Worm (Caenorhabditis elegans) whole organism, L1 larva: ENCODE data around the gene F35F10.14.

ENCODE experiments used
- C04F5.9 ChIP-seq: sonication (generic microtip); optimal IDR thresholded peaks from 2 replicates; lab custom pipeline; 2016; ENCODE audit warnings: missing genetic modification characterization, missing compliant biosample characterization
- ceh-8 ChIP-seq: fragments of 200-800 bp; sonication (Bioruptor generic); optimal IDR thresholded peaks from 2 replicates; lab custom pipeline; 2018; ENCODE audit warnings: mild to moderate bottlenecking, missing genetic modification characterization, moderate library complexity, missing compliant biosample characterization
- dpl-1 ChIP-seq, 3 experiments: fragments of 150-350 bp in 2 of 3; sonication (generic microtip) in 1 of 3; optimal IDR thresholded peaks; 2 replicates each; lab custom pipeline; 2014 to 2017; ENCODE audit warnings: missing biosample characterization in 3 of 3, missing genetic modification characterization in 3 of 3, missing genetic modification reagents in 3 of 3
- efl-1 ChIP-seq, 4 experiments: fragments of 150-350 bp; optimal IDR thresholded peaks in 3 of 4; peaks in 1 of 4; 1 replicate in 1 of 4; 2 replicates in 3 of 4; lab custom pipeline; 2014; ENCODE audit warnings: missing biosample characterization in 2 of 4, missing genetic modification characterization in 2 of 4, missing genetic modification reagents in 2 of 4
- fkh-10 ChIP-seq: sonication (generic microtip); optimal IDR thresholded peaks from 2 replicates; lab custom pipeline; 2017; ENCODE audit warnings: missing biosample characterization, missing genetic modification reagents, missing genetic modification characterization
- fkh-4 ChIP-seq: sonication (generic microtip); optimal IDR thresholded peaks from 2 replicates; lab custom pipeline; 2016; ENCODE audit warnings: missing compliant biosample characterization, missing genetic modification characterization, borderline replicate concordance
- hlh-17 ChIP-seq: fragments of 200-800 bp; sonication (Bioruptor generic); optimal IDR thresholded peaks from 2 replicates; lab custom pipeline; 2018; ENCODE audit warnings: missing genetic modification characterization, mild to moderate bottlenecking, missing compliant biosample characterization, moderate library complexity, borderline replicate concordance
- irx-1 ChIP-seq: sonication (generic microtip); optimal IDR thresholded peaks from 2 replicates; lab custom pipeline; 2016; ENCODE audit warnings: missing genetic modification characterization, missing compliant biosample characterization
- lin-14 ChIP-seq: fragments of 200-800 bp; sonication (Bioruptor generic); optimal IDR thresholded peaks from 2 replicates; lab custom pipeline; 2018; ENCODE audit warnings: mild to moderate bottlenecking, missing genetic modification characterization, moderate library complexity, missing compliant biosample characterization
- lsy-2 ChIP-seq, 2 experiments: fragments of 150-350 bp; optimal IDR thresholded peaks; 2 replicates each; lab custom pipeline; 2014; ENCODE audit warnings: missing biosample characterization in 2 of 2, missing genetic modification characterization in 2 of 2
- nhr-237 ChIP-seq: fragments of 150-350 bp; optimal IDR thresholded peaks from 2 replicates; lab custom pipeline; 2014; ENCODE audit warnings: missing biosample characterization, missing genetic modification characterization
- sup-37 ChIP-seq: fragments of 200-800 bp; sonication (Bioruptor generic); optimal IDR thresholded peaks from 2 replicates; lab custom pipeline; 2018; ENCODE audit warnings: mild to moderate bottlenecking, missing genetic modification characterization, missing compliant biosample characterization
- swsn-7 ChIP-seq: sonication (generic microtip); optimal IDR thresholded peaks from 2 replicates; lab custom pipeline; 2016; ENCODE audit warnings: missing genetic modification characterization, missing compliant biosample characterization
- tbx-2 ChIP-seq: sonication (generic microtip); optimal IDR thresholded peaks from 2 replicates; lab custom pipeline; 2016; ENCODE audit warnings: missing genetic modification characterization, missing compliant biosample characterization
- zip-4 ChIP-seq: fragments of 200-800 bp; sonication (Bioruptor generic); optimal IDR thresholded peaks from 2 replicates; lab custom pipeline; 2018; ENCODE audit warnings: mild to moderate bottlenecking, missing genetic modification characterization, moderate library complexity, missing compliant biosample characterization
- ztf-11 ChIP-seq, 2 experiments: sonication (generic microtip); optimal IDR thresholded peaks; 2 replicates each; lab custom pipeline; 2016 to 2017; ENCODE audit warnings: missing genetic modification characterization in 2 of 2, missing biosample characterization in 1 of 2, missing compliant biosample characterization in 1 of 2

The F35F10.14 gene

DNA sequence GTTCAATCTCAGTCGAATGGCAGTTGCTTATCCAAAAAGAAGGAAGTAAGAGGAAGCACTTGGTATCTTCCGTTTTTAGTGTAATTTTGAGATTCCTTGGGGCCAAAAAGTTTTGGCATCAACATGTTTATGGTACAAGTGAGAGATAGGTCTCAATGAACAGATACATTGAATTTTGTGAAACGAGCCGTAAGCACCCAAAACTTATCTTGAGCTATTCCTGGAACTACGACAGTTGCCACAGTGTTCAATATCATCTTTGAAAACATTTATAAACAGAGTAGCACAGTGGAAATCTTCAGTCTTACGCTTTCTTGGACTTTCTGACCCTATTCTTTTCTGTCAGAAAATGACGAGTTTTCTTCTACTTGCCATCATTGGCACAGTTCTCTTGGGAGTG, 44.9 kb downstream of the F35F10.14 start, which contains the start of gene T28A11.3:
T28A11.3 (plus strand) TSS at position 301 of the 400 bp plus-strand sequence.
- TF ChIP-seq lin-14 (GFP tag; lab: Kevin White, UChicago) (no peak), fkh-10 (no peak), sup-37 (no peak), hlh-17 (GFP tag; lab: Kevin White, UChicago) (no peak), lsy-2 (tag; optimal IDR thresholded peaks at IDR 0.05; lab: Kevin White, UChicago) (no peak), C04F5.9 (tag; lab: Kevin White, UChicago) (no peak), nhr-237 (tag; lab: Kevin White, UChicago) (no peak), ceh-8 (GFP tag; lab: Kevin White, UChicago) (no peak), fkh-4 (tag; lab: Kevin White, UChicago) (no peak), swsn-7 (tag; lab: Kevin White, UChicago) (no peak), ztf-11 (tag; optimal IDR thresholded peaks at IDR 0.05; lab: Kevin White, UChicago) (no peak)

DNA sequence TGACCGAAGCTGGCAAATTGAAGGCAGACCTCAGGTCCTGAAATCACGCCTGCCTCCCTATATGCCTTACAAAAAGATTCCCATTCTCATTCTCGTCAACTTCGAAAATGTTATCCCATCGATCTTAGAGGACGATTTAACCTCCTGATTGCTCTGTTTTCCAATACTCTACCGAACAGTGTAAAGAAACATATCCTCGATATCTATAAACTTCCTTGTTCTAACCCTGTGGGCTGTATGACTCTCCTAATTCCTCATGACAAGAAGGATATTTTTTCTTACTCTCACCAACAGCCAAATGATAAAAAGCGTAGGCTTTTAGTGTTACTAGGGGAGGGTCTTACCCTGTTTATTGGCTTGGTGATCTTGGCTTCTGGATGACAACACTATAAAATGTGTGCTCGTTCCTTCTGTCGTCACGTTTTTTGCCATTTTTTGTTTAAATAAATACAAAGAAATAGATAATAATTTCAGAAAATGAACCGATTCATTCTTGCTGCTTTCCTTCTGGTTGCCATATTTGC, 46.3 kb downstream of the F35F10.14 start, which contains the start of gene T28A11.4:
T28A11.4 (plus strand) TSS at position 474 of the 524 bp plus-strand sequence.
- no peak for TF ChIP-seq dpl-1 (GFP tag; optimal IDR thresholded peaks at IDR 0.05; lab: Kevin White, UChicago)
- TF ChIP-seq, all 84 proteins: peak for 0

DNA sequence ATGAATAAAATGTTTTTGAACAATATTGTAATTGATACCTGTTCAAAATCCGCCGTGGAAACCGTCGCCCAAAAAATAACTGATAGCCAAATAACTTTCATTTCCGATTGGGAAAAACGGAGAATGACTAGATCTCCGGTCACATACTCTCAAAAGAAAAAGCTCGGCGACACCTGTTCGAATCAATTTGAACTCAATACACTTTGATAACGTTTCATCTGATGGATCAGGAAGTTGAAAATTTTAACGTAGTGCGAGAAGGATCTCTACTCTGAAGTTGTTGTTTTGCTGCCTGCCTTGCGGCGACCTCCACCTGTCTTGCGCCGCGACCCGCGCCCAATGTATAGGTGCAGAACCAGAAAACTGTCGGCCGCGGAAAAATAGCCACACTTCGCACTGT, 46.7 kb downstream of the F35F10.14 start, which contains the start of gene T28A11.20:
T28A11.20 (minus strand) TSS at position 101 of the 400 bp plus-strand sequence.
- TF ChIP-seq zip-4 (GFP tag; lab: Kevin White, UChicago) (no peak), efl-1 (optimal IDR thresholded peaks at IDR 0.05; lab: Kevin White, UChicago) (no peak), efl-1 (GFP tag; optimal IDR thresholded peaks at IDR 0.05 in 1 of 2; lab: Kevin White, UChicago) (peak in 1 of 2 experiments; percentile 70), tbx-2 (tag; lab: Kevin White, UChicago) (no peak), irx-1 (tag; lab: Kevin White, UChicago) (no peak)
